Worm (Caenorhabditis elegans) whole organism, L2 larva: ENCODE data around the gene vdac-1.

Source experiments
- C34F6.9 ChIP-seq: fragments of 150-350 bp; optimal IDR thresholded peaks from 2 replicates; lab custom pipeline; 2014; ENCODE audit warnings: missing biosample characterization, missing genetic modification characterization
- F13H6.1 ChIP-seq: sonication (generic microtip); optimal IDR thresholded peaks from 2 replicates; lab custom pipeline; 2016; ENCODE audit warnings: missing genetic modification characterization, missing compliant biosample characterization
- ZK546.5 ChIP-seq: sonication (generic microtip); optimal IDR thresholded peaks from 2 replicates; lab custom pipeline; 2017; ENCODE audit warnings: missing biosample characterization, missing genetic modification characterization
- ama-1 ChIP-seq: fragments of 150-350 bp; optimal IDR thresholded peaks from 2 replicates; lab custom pipeline; 2018; ENCODE audit warnings: inconsistent platforms
- blmp-1 ChIP-seq: sonication (generic microtip); optimal IDR thresholded peaks from 2 replicates; lab custom pipeline; 2017; ENCODE audit warnings: missing genetic modification characterization, mild to moderate bottlenecking, missing compliant biosample characterization, antibody characterized with exemption, moderate library complexity; ENCODE audit not compliant: insufficient read depth
- ceh-16 ChIP-seq: fragments of 150-350 bp; optimal IDR thresholded peaks from 2 replicates; lab custom pipeline; 2014; ENCODE audit warnings: missing biosample characterization, missing genetic modification characterization
- ceh-82 ChIP-seq: fragments of 150-350 bp; optimal IDR thresholded peaks from 2 replicates; lab custom pipeline; 2014; ENCODE audit warnings: missing biosample characterization, missing genetic modification characterization
- crh-2 ChIP-seq: sonication (generic microtip); optimal IDR thresholded peaks from 2 replicates; lab custom pipeline; 2017; ENCODE audit warnings: missing biosample characterization, missing genetic modification characterization
- dmd-4 ChIP-seq: sonication (generic microtip); optimal IDR thresholded peaks from 2 replicates; lab custom pipeline; 2017; ENCODE audit warnings: missing biosample characterization, missing genetic modification characterization
- egl-27 ChIP-seq: sonication (generic microtip); optimal IDR thresholded peaks from 3 replicates; lab custom pipeline; 2017; ENCODE audit warnings: missing biosample characterization, missing genetic modification reagents, missing genetic modification characterization
- elt-3 ChIP-seq: sonication (generic microtip); optimal IDR thresholded peaks from 2 replicates; lab custom pipeline; 2017; ENCODE audit warnings: missing biosample characterization, missing genetic modification characterization
- fos-1 ChIP-seq: fragments of 150-350 bp; optimal IDR thresholded peaks from 2 replicates; lab custom pipeline; 2014; ENCODE audit warnings: missing biosample characterization, missing genetic modification characterization
- gmeb-1 ChIP-seq: fragments of 150-350 bp; optimal IDR thresholded peaks from 2 replicates; lab custom pipeline; 2014; ENCODE audit warnings: missing biosample characterization, missing genetic modification characterization
- lin-11 ChIP-seq: fragments of 150-350 bp; sonication (generic microtip); optimal IDR thresholded peaks from 2 replicates; lab custom pipeline; 2014; ENCODE audit warnings: missing biosample characterization, missing genetic modification characterization, inconsistent platforms, mixed read lengths
- lin-13 ChIP-seq: fragments of 150-350 bp; optimal IDR thresholded peaks from 2 replicates; lab custom pipeline; 2014; ENCODE audit warnings: missing biosample characterization, missing genetic modification reagents, missing genetic modification characterization
- lin-39 ChIP-seq: fragments of 150-350 bp; optimal IDR thresholded peaks from 2 replicates; lab custom pipeline; 2014; ENCODE audit warnings: missing biosample characterization, missing genetic modification reagents, missing genetic modification characterization
- lsy-2 ChIP-seq, 2 experiments: fragments of 150-350 bp in 1 of 2; sonication (generic microtip) in 1 of 2; optimal IDR thresholded peaks; 2 replicates each; lab custom pipeline; 2014 to 2017; ENCODE audit warnings: missing biosample characterization in 2 of 2, missing genetic modification characterization in 2 of 2
- mab-5 ChIP-seq: fragments of 150-350 bp; optimal IDR thresholded peaks from 2 replicates; lab custom pipeline; 2014; ENCODE audit warnings: missing biosample characterization, missing genetic modification characterization
- mbf-1 ChIP-seq: sonication (generic microtip); optimal IDR thresholded peaks from 2 replicates; lab custom pipeline; 2017; ENCODE audit warnings: missing biosample characterization, missing genetic modification characterization
- mdl-1 ChIP-seq, 2 experiments: fragments of 150-350 bp in 1 of 2; sonication (generic microtip) in 1 of 2; optimal IDR thresholded peaks; 2 replicates each; lab custom pipeline; 2017; ENCODE audit warnings: missing biosample characterization in 2 of 2, missing genetic modification characterization in 2 of 2
- nhr-10 ChIP-seq: sonication (generic microtip); optimal IDR thresholded peaks from 2 replicates; lab custom pipeline; 2017; ENCODE audit warnings: missing biosample characterization, missing genetic modification characterization
- nhr-12 ChIP-seq: fragments of 150-350 bp; optimal IDR thresholded peaks from 2 replicates; lab custom pipeline; 2014; ENCODE audit warnings: missing biosample characterization, missing genetic modification characterization
- nhr-129 ChIP-seq: fragments of 150-350 bp; optimal IDR thresholded peaks from 2 replicates; lab custom pipeline; 2014; ENCODE audit warnings: missing biosample characterization, missing genetic modification characterization
- nhr-21 ChIP-seq: fragments of 150-350 bp; optimal IDR thresholded peaks from 2 replicates; lab custom pipeline; 2014; ENCODE audit warnings: missing biosample characterization, missing genetic modification characterization
- nhr-23 ChIP-seq: fragments of 150-350 bp; optimal IDR thresholded peaks from 2 replicates; lab custom pipeline; 2014; ENCODE audit warnings: missing biosample characterization, missing genetic modification reagents, missing genetic modification characterization
- nhr-237 ChIP-seq: fragments of 150-350 bp; optimal IDR thresholded peaks from 2 replicates; lab custom pipeline; 2014; ENCODE audit warnings: missing biosample characterization, missing genetic modification characterization
- nhr-25 ChIP-seq: fragments of 150-350 bp; sonication (generic microtip); optimal IDR thresholded peaks from 3 replicates; lab custom pipeline; 2014; ENCODE audit warnings: missing biosample characterization, missing genetic modification characterization
- nhr-6 ChIP-seq: fragments of 150-350 bp; optimal IDR thresholded peaks from 2 replicates; lab custom pipeline; 2014; ENCODE audit warnings: missing biosample characterization, missing genetic modification characterization
- sem-4 ChIP-seq: fragments of 150-350 bp; optimal IDR thresholded peaks from 2 replicates; lab custom pipeline; 2014; ENCODE audit warnings: missing biosample characterization, missing genetic modification reagents, missing genetic modification characterization
- skn-1 ChIP-seq: sonication (generic microtip); optimal IDR thresholded peaks from 2 replicates; lab custom pipeline; 2017; ENCODE audit warnings: missing biosample characterization, missing genetic modification characterization
- sma-3 ChIP-seq: sonication (generic microtip); optimal IDR thresholded peaks from 2 replicates; lab custom pipeline; 2016; ENCODE audit warnings: missing genetic modification reagents, missing genetic modification characterization, missing compliant biosample characterization
- sma-9 ChIP-seq, 2 experiments: fragments of 150-350 bp in 1 of 2; sonication (generic microtip) in 1 of 2; optimal IDR thresholded peaks; 2 replicates each; lab custom pipeline; 2014 to 2016; ENCODE audit warnings: missing genetic modification characterization in 2 of 2, mild to moderate bottlenecking in 1 of 2, missing biosample characterization in 1 of 2, missing compliant biosample characterization in 1 of 2, missing genetic modification reagents in 1 of 2, moderate library complexity in 1 of 2
- snpc-4 ChIP-seq: fragments of 150-350 bp; optimal IDR thresholded peaks from 2 replicates; lab custom pipeline; 2014; ENCODE audit warnings: missing biosample characterization, missing genetic modification characterization
- unc-39 ChIP-seq: fragments of 150-350 bp; optimal IDR thresholded peaks from 2 replicates; lab custom pipeline; 2014; ENCODE audit warnings: missing biosample characterization, missing genetic modification characterization
- unc-55 ChIP-seq: fragments of 150-350 bp; sonication (generic microtip); optimal IDR thresholded peaks from 3 replicates; lab custom pipeline; 2014; ENCODE audit warnings: missing biosample characterization, missing genetic modification reagents, missing genetic modification characterization
- unc-62 ChIP-seq: fragments of 150-350 bp; optimal IDR thresholded peaks from 2 replicates; lab custom pipeline; 2014; ENCODE audit warnings: missing biosample characterization, missing genetic modification reagents, missing genetic modification characterization
- zag-1 ChIP-seq: fragments of 150-350 bp; optimal IDR thresholded peaks from 2 replicates; lab custom pipeline; 2014; ENCODE audit warnings: missing biosample characterization, missing genetic modification characterization
- ztf-1 ChIP-seq: fragments of 200-800 bp; sonication (Bioruptor generic); conservative IDR thresholded peaks from 2 replicates; pipeline ENCODE4 v1.3.6; 2022; ENCODE audit warnings: missing genetic modification characterization, missing compliant biosample characterization
- ztf-11 ChIP-seq: sonication (generic microtip); optimal IDR thresholded peaks from 2 replicates; lab custom pipeline; 2017; ENCODE audit warnings: missing biosample characterization, missing genetic modification characterization
- ztf-4 ChIP-seq: fragments of 150-350 bp; optimal IDR thresholded peaks from 2 replicates; lab custom pipeline; 2014; ENCODE audit warnings: missing biosample characterization, missing genetic modification characterization

vdac-1 gene

DNA sequence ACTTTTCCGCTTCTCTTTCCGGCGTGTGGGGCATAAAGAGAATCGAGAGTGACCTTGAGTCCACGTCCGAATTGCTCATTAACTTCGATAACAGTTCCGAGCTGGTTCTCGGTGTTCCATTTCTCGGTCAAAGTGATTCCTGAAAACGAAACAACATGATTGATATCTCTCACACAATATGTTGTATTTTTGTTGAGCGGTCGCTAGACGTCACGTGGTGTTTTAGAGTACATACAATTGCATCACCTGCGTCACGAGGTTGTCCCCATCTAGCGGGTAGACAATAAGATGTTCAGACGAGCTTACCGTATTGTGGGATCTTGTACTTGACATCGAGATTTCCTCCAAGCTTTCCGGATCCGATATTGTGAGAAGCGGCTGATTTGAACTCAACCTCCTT lies 386 bp downstream of the vdac-1 start:
- TF ChIP-seq nhr-6 (tag; lab: Kevin White, UChicago) (no peak), gmeb-1 (tag; lab: Kevin White, UChicago) (peak; percentile 56), snpc-4 (tag; lab: Kevin White, UChicago) (no peak), mbf-1 (tag; lab: Kevin White, UChicago) (no peak), F13H6.1 (tag; lab: Kevin White, UChicago) (peak; percentile 35), sma-9 (GFP tag; optimal IDR thresholded peaks at IDR 0.05; lab: Kevin White, UChicago) (peak; percentile 62), sma-9 (tag; optimal IDR thresholded peaks at IDR 0.05; lab: Kevin White, UChicago) (no peak), lin-11 (tag; lab: Kevin White, UChicago) (no peak), nhr-10 (tag; lab: Kevin White, UChicago) (no peak), crh-2 (tag; lab: Kevin White, UChicago) (peak; percentile 29), nhr-129 (tag; lab: Kevin White, UChicago) (peak; percentile 99), ceh-82 (tag; lab: Kevin White, UChicago) (no peak), skn-1 (tag; lab: Kevin White, UChicago) (no peak), lin-39 (tag; lab: Kevin White, UChicago) (no peak), ceh-16 (no peak), unc-55 (GFP tag; lab: Kevin White, UChicago) (no peak), fos-1 (tag; lab: Kevin White, UChicago) (no peak), ZK546.5 (tag; lab: Kevin White, UChicago) (no peak), ama-1 (lab: Kevin White, UChicago) (peak; percentile 35), blmp-1 (no peak), nhr-25 (tag; lab: Kevin White, UChicago) (peak; percentile 58), elt-3 (no peak), unc-62 (no peak), sem-4 (tag; lab: Kevin White, UChicago) (peak; percentile 22), sma-3 (GFP tag; lab: Kevin White, UChicago) (peak; percentile 28), ztf-1 (GFP tag; lab: Robert Waterston, UW) (no peak), ztf-11 (tag; lab: Kevin White, UChicago) (no peak), nhr-12 (tag; lab: Kevin White, UChicago) (no peak), nhr-23 (tag; lab: Kevin White, UChicago) (no peak), dmd-4 (tag; lab: Kevin White, UChicago) (no peak), egl-27 (tag; lab: Kevin White, UChicago) (no peak), lsy-2 (tag; optimal IDR thresholded peaks at IDR 0.05; lab: Kevin White, UChicago) (peak in 1 of 2 experiments; percentile 61), lin-13 (peak; percentile 21), mab-5 (no peak), C34F6.9 (tag; lab: Kevin White, UChicago) (peak; percentile 24), mdl-1 (tag; optimal IDR thresholded peaks at IDR 0.05; lab: Kevin White, UChicago) (peak in 1 of 2 experiments; percentile 1), zag-1 (tag; lab: Kevin White, UChicago) (no peak), nhr-237 (tag; lab: Kevin White, UChicago) (no peak), nhr-21 (tag; lab: Kevin White, UChicago) (peak; percentile 65), unc-39 (tag; lab: Kevin White, UChicago) (no peak)

DNA sequence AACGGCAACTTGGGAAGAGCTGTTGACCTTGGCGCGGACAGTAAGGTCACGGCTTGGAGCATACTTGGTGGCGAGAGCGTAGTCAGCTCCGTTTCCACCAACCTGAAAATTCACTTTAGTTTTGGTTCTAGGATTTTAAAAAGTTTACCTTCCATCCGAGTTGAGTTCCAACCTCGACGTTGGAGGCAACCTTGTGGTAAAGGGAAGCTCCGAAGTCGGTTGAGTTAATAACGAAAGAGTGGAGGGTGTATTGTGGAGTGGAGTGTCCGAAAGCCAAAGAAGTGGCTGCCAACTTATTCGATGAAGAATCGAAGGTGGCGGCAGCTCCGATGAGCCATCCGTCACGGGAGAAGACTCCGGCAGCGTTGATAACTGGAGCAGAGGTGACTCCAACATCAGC lies 980 bp downstream of the vdac-1 start:
- TF ChIP-seq nhr-129 (tag; lab: Kevin White, UChicago): no peak

DNA sequence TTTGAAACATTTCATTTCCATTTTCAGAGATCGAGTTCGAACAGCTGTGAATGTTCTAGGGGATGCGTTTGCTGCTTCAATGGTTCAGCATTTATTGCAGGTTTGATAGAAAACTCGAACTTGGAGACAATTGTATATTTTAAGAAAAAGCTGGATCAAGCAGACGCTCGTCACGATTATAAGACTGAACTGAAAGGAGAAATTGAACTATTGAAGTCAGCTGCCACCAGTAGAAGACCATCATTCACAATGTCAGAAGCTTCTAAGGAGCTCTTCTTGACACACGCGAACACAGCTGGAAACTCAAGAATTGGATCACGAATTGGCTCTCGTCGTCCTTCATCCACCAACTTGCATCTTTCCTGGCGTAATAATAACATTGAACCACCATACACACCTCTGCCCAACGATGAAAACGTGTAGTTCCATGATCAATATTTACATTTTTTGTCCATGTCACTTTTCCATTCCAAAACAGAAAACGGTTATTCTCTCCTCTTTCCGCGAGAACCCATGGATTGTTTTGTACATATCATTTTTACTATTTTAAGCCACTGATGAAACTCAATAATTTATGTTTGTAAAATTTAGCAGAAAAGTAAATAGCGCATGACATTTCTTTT lies 1.7 kb downstream of the vdac-1 start:
- TF ChIP-seq fos-1 (tag; lab: Kevin White, UChicago) (peak; percentile 14), nhr-6 (tag; lab: Kevin White, UChicago) (peak; percentile 53), sma-9 (GFP tag; optimal IDR thresholded peaks at IDR 0.05; lab: Kevin White, UChicago) (peak; percentile 66), sma-9 (tag; optimal IDR thresholded peaks at IDR 0.05; lab: Kevin White, UChicago) (no peak), sma-3 (GFP tag; lab: Kevin White, UChicago) (peak; percentile 30), lsy-2 (tag; optimal IDR thresholded peaks at IDR 0.05; lab: Kevin White, UChicago) (peak in 1 of 2 experiments; percentile 33), lin-39 (tag; lab: Kevin White, UChicago) (no peak), ztf-4 (tag; lab: Kevin White, UChicago) (peak; percentile 12), lin-13 (peak; percentile 13), ama-1 (lab: Kevin White, UChicago) (peak; percentile 78), ztf-1 (GFP tag; lab: Robert Waterston, UW) (no peak), nhr-129 (tag; lab: Kevin White, UChicago) (peak; percentile 74), unc-39 (tag; lab: Kevin White, UChicago) (no peak), nhr-25 (tag; lab: Kevin White, UChicago) (peak; percentile 23)
